Worm (Caenorhabditis elegans) whole organism, early embryonic: ENCODE results near the gene F35F10.13.

ENCODE experiments used
- B0310.2 ChIP-seq: sonication (generic microtip); optimal IDR thresholded peaks from 2 replicates; lab custom pipeline; 2016; ENCODE audit warnings: mild to moderate bottlenecking, missing genetic modification characterization, missing compliant biosample characterization
- ama-1 ChIP-seq: fragments of 150-350 bp; optimal IDR thresholded peaks from 2 replicates; lab custom pipeline; 2014
- ceh-13 ChIP-seq: fragments of 200-800 bp; sonication (Bioruptor generic); optimal IDR thresholded peaks from 2 replicates; lab custom pipeline; 2018; ENCODE audit warnings: mild to moderate bottlenecking, missing genetic modification characterization, missing compliant biosample characterization
- ceh-36 ChIP-seq: sonication (generic microtip); optimal IDR thresholded peaks from 2 replicates; lab custom pipeline; 2016; ENCODE audit warnings: missing genetic modification characterization, inconsistent platforms, missing compliant biosample characterization
- ets-7 ChIP-seq: sonication (generic microtip); optimal IDR thresholded peaks from 2 replicates; lab custom pipeline; 2016; ENCODE audit warnings: missing genotype, missing genetic modification characterization, missing compliant biosample characterization
- flt-1 ChIP-seq: fragments of 200-800 bp; sonication (Bioruptor generic); IDR thresholded peaks from 2 replicates; pipeline ENCODE4 v1.3.6; 2022; ENCODE audit warnings: missing genetic modification characterization, missing compliant biosample characterization
- pes-1 ChIP-seq: fragments of 200-800 bp; sonication (Bioruptor generic); IDR thresholded peaks from 2 replicates; pipeline ENCODE4 v1.3.6; 2022; ENCODE audit warnings: missing genetic modification reagents, missing genetic modification characterization, missing compliant biosample characterization
- scrt-1 ChIP-seq: fragments of 200-800 bp; sonication (Bioruptor generic); IDR thresholded peaks from 2 replicates; pipeline ENCODE4 v1.3.6; 2022; ENCODE audit warnings: missing genetic modification characterization, missing compliant biosample characterization

ce11 chrV:3357106-3357505, 38.2 kb upstream of the F35F10.13 start, which contains the start of gene scrm-3:
- TF ChIP-seq flt-1 (no peak), scrt-1 (GFP tag; lab: Robert Waterston, UW) (no peak), ceh-13 (no peak), ama-1 (no peak), ets-7 (tag; lab: Kevin White, UChicago) (no peak), pes-1 (no peak), ceh-36 (tag; lab: Kevin White, UChicago) (no peak), B0310.2 (tag; lab: Kevin White, UChicago) (no peak)
